Fruit fly (Drosophila melanogaster) whole organism, wandering third instar larva: ENCODE results near the gene RpS15Aa.

Experiments
- Abd-B ChIP-seq: fragments of >200 bp; optimal IDR thresholded peaks from 2 replicates; lab custom pipeline; 2017; ENCODE audit warnings: missing biosample characterization, missing genetic modification characterization
- CG9705 ChIP-seq: fragments of 200-800 bp; sonication (Bioruptor generic); optimal IDR thresholded peaks from 2 replicates; lab custom pipeline; 2018; ENCODE audit warnings: missing biosample characterization, mild to moderate bottlenecking, missing genetic modification characterization
- Dfd ChIP-seq: fragments of >200 bp; optimal IDR thresholded peaks from 2 replicates; lab custom pipeline; 2017; ENCODE audit warnings: missing biosample characterization, missing genetic modification characterization
- Dif ChIP-seq: fragments of 200-275, 200-300 bp; sonication (Bioruptor generic); optimal IDR thresholded peaks from 2 replicates; lab custom pipeline; 2018; ENCODE audit warnings: missing biosample characterization, missing genetic modification characterization; ENCODE audit not compliant: partially characterized antibody
- GATAd ChIP-seq: sonication (Bioruptor generic); optimal IDR thresholded peaks from 2 replicates; lab custom pipeline; 2016; ENCODE audit warnings: missing biosample characterization, missing genetic modification characterization
- HLH106 ChIP-seq: fragments of 200-800 bp; optimal IDR thresholded peaks from 3 replicates; lab custom pipeline; 2019; ENCODE audit warnings: missing biosample characterization, mild to moderate bottlenecking, missing genetic modification characterization, moderate library complexity
- Hnf4 ChIP-seq: fragments of 200-800 bp; sonication (Bioruptor generic); optimal IDR thresholded peaks from 2 replicates; lab custom pipeline; 2016; ENCODE audit warnings: missing biosample characterization, mild to moderate bottlenecking, missing genetic modification characterization
- Hr78 ChIP-seq: fragments of >200 bp; optimal IDR thresholded peaks from 2 replicates; lab custom pipeline; 2017; ENCODE audit warnings: missing biosample characterization, missing genetic modification characterization
- Hr83 ChIP-seq: fragments of 200-300 bp; sonication (Bioruptor generic); optimal IDR thresholded peaks from 2 replicates; lab custom pipeline; 2016; ENCODE audit warnings: missing biosample characterization, mild to moderate bottlenecking, missing genetic modification characterization, moderate library complexity; ENCODE audit not compliant: poor library complexity, severe bottlenecking
- Jra ChIP-seq: sonication (Bioruptor generic); optimal IDR thresholded peaks from 2 replicates; lab custom pipeline; 2016; ENCODE audit warnings: missing biosample characterization, missing genetic modification characterization
- Mio ChIP-seq: sonication (Bioruptor generic); optimal IDR thresholded peaks from 2 replicates; lab custom pipeline; 2016; ENCODE audit warnings: missing biosample characterization, missing genetic modification characterization
- Myc ChIP-seq: fragments of >200 bp; optimal IDR thresholded peaks from 2 replicates; lab custom pipeline; 2017
- N ChIP-seq: fragments of >200 bp; optimal IDR thresholded peaks from 2 replicates; lab custom pipeline; 2018; ENCODE audit warnings: missing biosample characterization, missing external identifiers, missing genetic modification characterization
- OdsH ChIP-seq: fragments of 200-800 bp; sonication (Bioruptor generic); optimal IDR thresholded peaks from 2 replicates; lab custom pipeline; 2016; ENCODE audit warnings: missing biosample characterization, mild to moderate bottlenecking, missing genetic modification characterization
- Rel ChIP-seq, 2 experiments: fragments of 200-800 bp; sonication (Bioruptor generic) in 1 of 2; optimal IDR thresholded peaks; 2 replicates in 1 of 2; 3 replicates in 1 of 2; lab custom pipeline; 2016 to 2019; ENCODE audit warnings: mild to moderate bottlenecking in 2 of 2, missing biosample characterization in 2 of 2, missing genetic modification characterization in 2 of 2, moderate library complexity in 1 of 2
- Sp1 ChIP-seq: fragments of 200-800 bp; sonication (Bioruptor generic); optimal IDR thresholded peaks from 3 replicates; lab custom pipeline; 2019; ENCODE audit warnings: missing biosample characterization, mild to moderate bottlenecking, missing genetic modification characterization, moderate library complexity
- Vsx2 ChIP-seq: fragments of 200-300, 225-300 bp; sonication (Bioruptor generic); optimal IDR thresholded peaks from 2 replicates; lab custom pipeline; 2018; ENCODE audit warnings: missing biosample characterization, missing genetic modification characterization; ENCODE audit not compliant: partially characterized antibody
- br ChIP-seq: fragments of 200-800 bp; sonication (Bioruptor generic); optimal IDR thresholded peaks from 2 replicates; lab custom pipeline; 2016; ENCODE audit warnings: missing biosample characterization, missing genetic modification characterization
- brk ChIP-seq: fragments of 200-800 bp; sonication (Bioruptor generic); optimal IDR thresholded peaks from 2 replicates; lab custom pipeline; 2016; ENCODE audit warnings: missing biosample characterization, mild to moderate bottlenecking, missing genetic modification characterization
- dl ChIP-seq, 2 experiments: fragments of 175-275, 200-275 bp in 1 of 2; fragments of 200-275 bp in 1 of 2; sonication (Bioruptor generic); optimal IDR thresholded peaks; lab custom pipeline; 2018; ENCODE audit warnings: mild to moderate bottlenecking in 2 of 2, missing biosample characterization in 2 of 2, missing genetic modification characterization in 2 of 2, moderate library complexity in 2 of 2; ENCODE audit not compliant: partially characterized antibody in 2 of 2, insufficient read depth in 1 of 2
- dmrt93B ChIP-seq: fragments of 200-800 bp; sonication (Bioruptor generic); optimal IDR thresholded peaks from 2 replicates; lab custom pipeline; 2018; ENCODE audit warnings: missing biosample characterization, mild to moderate bottlenecking, missing genetic modification characterization
- dsf ChIP-seq: sonication (Bioruptor generic); optimal IDR thresholded peaks from 2 replicates; lab custom pipeline; 2016; ENCODE audit warnings: missing biosample characterization, missing genetic modification characterization, borderline replicate concordance
- ey ChIP-seq: fragments of 200-800 bp; sonication (Bioruptor generic); optimal IDR thresholded peaks from 2 replicates; lab custom pipeline; 2016; ENCODE audit warnings: missing biosample characterization, missing genetic modification characterization
- foxo ChIP-seq, 2 experiments: fragments of 200-800 bp; sonication (Bioruptor generic); optimal IDR thresholded peaks; 2 replicates in 1 of 2; 3 replicates in 1 of 2; lab custom pipeline; 2016 to 2017; ENCODE audit warnings: missing biosample characterization in 2 of 2, missing genetic modification characterization in 2 of 2
- fru ChIP-seq: fragments of 200-800 bp; sonication (Bioruptor generic); optimal IDR thresholded peaks from 3 replicates; lab custom pipeline; 2016; ENCODE audit warnings: missing biosample characterization, mild to moderate bottlenecking, missing genetic modification characterization
- h ChIP-seq: fragments of 200-800 bp; sonication (Bioruptor generic); optimal IDR thresholded peaks from 3 replicates; lab custom pipeline; 2016; ENCODE audit warnings: missing biosample characterization, mild to moderate bottlenecking, missing genetic modification characterization
- jim ChIP-seq: fragments of 175-275, 200-325 bp; sonication (Bioruptor generic); optimal IDR thresholded peaks from 2 replicates; lab custom pipeline; 2016; ENCODE audit warnings: missing biosample characterization, mild to moderate bottlenecking, missing genetic modification characterization
- lola ChIP-seq: fragments of >200 bp; optimal IDR thresholded peaks from 2 replicates; lab custom pipeline; 2017; ENCODE audit warnings: missing biosample characterization, missing genetic modification characterization
- pan ChIP-seq: fragments of >200 bp; optimal IDR thresholded peaks from 2 replicates; lab custom pipeline; 2017
- psq ChIP-seq: fragments of 200-800 bp; sonication (Bioruptor generic); optimal IDR thresholded peaks from 3 replicates; lab custom pipeline; 2017; ENCODE audit warnings: missing biosample characterization, mild to moderate bottlenecking, missing genetic modification characterization, moderate library complexity
- rgr ChIP-seq: fragments of 200-800 bp; sonication (Bioruptor generic); optimal IDR thresholded peaks from 3 replicates; lab custom pipeline; 2016; ENCODE audit warnings: missing biosample characterization, mild to moderate bottlenecking, missing genetic modification characterization
- sv ChIP-seq: fragments of 200-800 bp; sonication (Bioruptor generic); optimal IDR thresholded peaks from 3 replicates; lab custom pipeline; 2016; ENCODE audit warnings: missing biosample characterization, missing genetic modification characterization
- tai ChIP-seq: sonication (Bioruptor generic); optimal IDR thresholded peaks from 2 replicates; lab custom pipeline; 2016; ENCODE audit warnings: missing biosample characterization, missing genetic modification characterization
- usp ChIP-seq: fragments of >200 bp; optimal IDR thresholded peaks from 2 replicates; lab custom pipeline; 2017; ENCODE audit warnings: missing biosample characterization, missing genetic modification characterization
- woc ChIP-seq: sonication (Bioruptor generic); optimal IDR thresholded peaks from 2 replicates; lab custom pipeline; 2016; ENCODE audit warnings: missing biosample characterization, mild to moderate bottlenecking, missing genetic modification characterization

Gene RpS15Aa

DNA sequence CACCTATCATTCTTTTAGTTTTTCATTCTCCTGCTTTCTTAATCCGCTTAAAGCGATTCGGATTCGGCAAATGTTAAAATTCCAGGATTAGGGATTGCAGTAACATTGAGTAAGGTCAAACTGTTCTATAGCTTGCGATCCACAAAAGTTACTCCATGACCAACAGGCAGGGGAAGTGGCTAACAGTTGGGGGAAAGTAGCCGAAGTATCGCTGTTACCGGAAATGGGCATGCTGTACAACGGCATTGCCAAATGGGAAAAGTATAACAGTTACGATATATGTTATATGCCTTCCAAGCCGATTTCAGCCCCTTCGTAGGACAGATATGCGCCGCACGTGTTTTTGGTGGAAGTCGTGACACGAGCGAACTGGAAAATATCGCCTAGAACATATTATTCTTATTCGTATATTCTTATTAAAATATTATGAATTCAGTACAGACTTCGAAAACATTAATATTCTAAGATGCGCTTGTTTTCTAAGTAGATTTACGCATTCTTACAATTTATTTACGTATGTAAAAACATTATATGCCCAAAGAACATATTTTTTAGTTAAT, 20.8 kb upstream of the RpS15Aa start:
- TF ChIP-seq lola (GFP tag; lab: Kevin White, UChicago) (no peak), fru (GFP tag; lab: Kevin White, UChicago) (no peak), Myc (peak; percentile 40), Hr83 (GFP tag; lab: Kevin White, UChicago) (no peak), Abd-B (GFP tag; lab: Kevin White, UChicago) (no peak), woc (GFP tag; lab: Kevin White, UChicago) (peak; percentile 18), Hr78 (GFP tag; lab: Kevin White, UChicago) (no peak), CG9705 (GFP tag; lab: Kevin White, UChicago) (no peak)
- TF ChIP-seq, all 38 proteins: peak for 2

DNA sequence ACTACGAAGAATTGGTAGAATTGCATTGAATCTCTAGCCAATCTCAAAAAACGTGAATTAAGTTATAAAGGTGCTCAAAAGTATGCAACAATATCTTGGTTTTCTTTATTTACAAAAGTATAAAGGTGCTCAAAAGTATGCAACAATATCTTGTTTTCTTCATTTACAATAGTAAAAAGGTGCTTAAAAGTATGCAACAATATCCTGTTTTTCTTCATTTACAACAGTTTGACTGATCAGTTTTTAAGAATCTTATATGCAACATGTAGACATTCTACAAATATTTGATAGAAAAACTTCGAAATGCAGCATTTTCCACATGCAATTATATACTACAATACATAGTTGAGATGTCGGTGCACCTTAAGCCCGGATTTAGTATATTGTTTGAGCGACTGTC, 9.5 kb upstream of the RpS15Aa start:
- no peak for TF ChIP-seq Mio (GFP tag; lab: Kevin White, UChicago)
- no peak for TF ChIP-seq dl (GFP tag; optimal IDR thresholded peaks at IDR 0.05; lab: Kevin White, UChicago; ENCODE audit: insufficient read depth in 1 of 2, partially characterized antibody in 2 of 2)
- TF ChIP-seq Hr83 (GFP tag; lab: Kevin White, UChicago) = no peak
- no peak for TF ChIP-seq OdsH
- TF ChIP-seq lola (GFP tag; lab: Kevin White, UChicago) = no peak
- TF ChIP-seq dmrt93B = no peak
- TF ChIP-seq jim (GFP tag; lab: Kevin White, UChicago) = no peak
- no peak for TF ChIP-seq foxo (GFP tag; optimal IDR thresholded peaks at IDR 0.05; lab: Kevin White, UChicago)
- no peak for TF ChIP-seq brk
- TF ChIP-seq Vsx2 (GFP tag; lab: Kevin White, UChicago) = no peak
- no peak for TF ChIP-seq woc (GFP tag; lab: Kevin White, UChicago)
- no peak for TF ChIP-seq pan (lab: Kevin White, UChicago)
- no peak for TF ChIP-seq Myc
- TF ChIP-seq ey (GFP tag; lab: Kevin White, UChicago) = no peak

DNA sequence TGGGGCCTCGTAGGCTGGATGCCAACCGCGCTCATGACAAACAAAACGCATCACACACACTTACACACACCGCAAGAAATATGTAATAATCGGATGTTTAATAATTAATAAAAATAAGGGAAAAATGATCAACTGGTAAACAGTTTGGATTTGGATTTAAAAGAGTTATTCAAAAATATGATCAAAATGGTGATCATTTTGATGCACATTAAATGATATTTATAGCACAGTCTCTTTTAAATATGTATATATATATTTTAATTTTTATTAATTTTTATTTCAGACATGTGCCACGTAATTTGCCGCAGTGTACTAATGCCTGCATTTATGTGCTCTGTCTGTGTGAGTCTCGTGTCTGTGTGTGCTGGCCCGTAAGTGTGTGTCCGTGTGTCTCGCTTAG, 7.8 kb upstream of the RpS15Aa start:
- no peak for TF ChIP-seq OdsH
- peak in 1 of 2 experiments; percentile 13 for TF ChIP-seq foxo (GFP tag; optimal IDR thresholded peaks at IDR 0.05; lab: Kevin White, UChicago)
- TF ChIP-seq HLH106 = peak; percentile 43
- peak; percentile 26 for TF ChIP-seq Sp1
- TF ChIP-seq, all 38 proteins: peak for 3

DNA sequence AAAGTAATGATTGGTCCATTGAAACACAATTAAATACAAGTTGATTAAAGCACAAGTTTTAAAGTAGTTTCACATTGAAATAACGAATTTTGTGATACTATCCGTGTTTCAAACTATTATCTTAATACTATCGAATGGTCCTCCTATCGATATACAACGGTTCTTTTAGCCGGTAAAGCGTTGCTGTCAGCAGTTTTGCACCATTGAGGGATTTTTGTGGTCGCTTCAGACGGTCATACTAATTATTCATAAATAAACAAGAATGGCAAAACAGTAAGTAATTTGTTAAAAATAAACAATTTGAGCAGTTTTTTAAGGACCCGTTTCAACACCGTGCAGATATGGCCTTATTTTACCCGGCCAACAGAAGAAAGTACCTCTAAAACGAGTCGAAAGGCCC, 608 bp upstream of the RpS15Aa start, which contains the start of gene CG15747:
Gene CG15747 (plus strand): TSS at position 206 of the 400 bp plus-strand sequence.
- TF ChIP-seq sv (no peak), Dfd (GFP tag; lab: Kevin White, UChicago) (no peak), OdsH (no peak), dsf (GFP tag; lab: Kevin White, UChicago) (no peak), dl (GFP tag; optimal IDR thresholded peaks at IDR 0.05; lab: Kevin White, UChicago; ENCODE audit: insufficient read depth in 1 of 2, partially characterized antibody in 2 of 2) (no peak), Hr78 (GFP tag; lab: Kevin White, UChicago) (no peak), Vsx2 (GFP tag; lab: Kevin White, UChicago) (no peak), fru (GFP tag; lab: Kevin White, UChicago) (no peak), woc (GFP tag; lab: Kevin White, UChicago) (no peak), N (GFP tag; lab: Kevin White, UChicago) (no peak), Dif (no peak), Myc (no peak), br (GFP tag; lab: Kevin White, UChicago) (no peak), usp (GFP tag; lab: Kevin White, UChicago) (no peak), ey (GFP tag; lab: Kevin White, UChicago) (no peak), psq (no peak)

DNA sequence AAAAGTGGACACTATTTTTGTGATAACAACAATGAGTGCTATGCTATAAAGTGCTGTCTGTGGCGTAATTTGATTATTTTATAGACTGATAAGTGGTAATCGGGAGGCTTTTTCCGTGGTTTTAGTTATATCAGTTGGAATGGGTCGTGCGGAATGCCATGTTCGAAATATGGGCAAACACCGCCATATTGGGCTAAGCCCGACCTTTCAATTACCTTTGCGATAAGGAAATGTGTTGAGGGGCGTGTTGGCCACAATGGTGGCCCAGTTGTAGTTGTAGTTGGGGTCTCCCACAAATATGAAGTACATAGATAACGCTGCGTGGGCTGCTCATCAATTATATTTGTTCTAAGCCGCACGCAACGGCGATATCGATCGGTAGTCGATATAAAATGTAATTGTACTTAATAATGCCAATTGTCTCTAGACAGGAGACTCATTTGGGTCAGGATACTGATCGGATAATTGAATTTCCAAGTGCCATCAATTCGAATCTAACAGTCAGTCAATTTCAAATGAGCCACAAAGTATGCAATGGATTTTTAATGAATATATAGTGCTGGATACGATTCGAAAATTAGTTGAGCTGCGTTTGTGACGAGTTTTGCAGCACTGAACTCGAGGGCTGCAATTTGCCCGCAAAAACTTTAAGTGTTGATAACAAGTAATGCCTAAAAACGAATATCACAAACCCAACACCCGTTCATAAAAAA, 2.9 kb downstream of the RpS15Aa start:
- TF ChIP-seq GATAd (GFP tag; lab: Kevin White, UChicago) (peak; percentile 70), CG9705 (GFP tag; lab: Kevin White, UChicago) (no peak), Hnf4 (GFP tag; lab: Kevin White, UChicago) (peak; percentile 79), fru (GFP tag; lab: Kevin White, UChicago) (peak; percentile 64), dl (GFP tag; optimal IDR thresholded peaks at IDR 0.05; lab: Kevin White, UChicago; ENCODE audit: insufficient read depth in 1 of 2, partially characterized antibody in 2 of 2) (no peak), Hr83 (GFP tag; lab: Kevin White, UChicago) (peak; percentile 68), Myc (peak; percentile 58), Sp1 (peak; percentile 30), OdsH (peak; percentile 39), rgr (GFP tag; lab: Kevin White, UChicago) (peak; percentile 78), pan (lab: Kevin White, UChicago) (no peak), h (GFP tag; lab: Kevin White, UChicago) (peak; percentile 60), br (GFP tag; lab: Kevin White, UChicago) (peak; percentile 47), ey (GFP tag; lab: Kevin White, UChicago) (peak; percentile 55), woc (GFP tag; lab: Kevin White, UChicago) (peak; percentile 23), Dif (no peak), usp (GFP tag; lab: Kevin White, UChicago) (no peak), Rel (GFP tag; optimal IDR thresholded peaks at IDR 0.05; lab: Kevin White, UChicago) (no peak), Rel (tag; optimal IDR thresholded peaks at IDR 0.05; lab: Kevin White, UChicago) (peak; percentile 32), tai (peak; percentile 63), HLH106 (peak; percentile 34), dmrt93B (no peak), brk (peak; percentile 52), Jra (GFP tag; lab: Kevin White, UChicago) (peak; percentile 36), foxo (GFP tag; optimal IDR thresholded peaks at IDR 0.05; lab: Kevin White, UChicago) (peak in 1 of 2 experiments; percentile 75)
